Worm (Caenorhabditis elegans): ENCODE measurements around the gene ZK6.6.

- TF ChIP-seq unc-39 (tag; optimal IDR thresholded peaks at IDR 0.05) (no peak), lsy-2 (tag; optimal IDR thresholded peaks at IDR 0.05) (no peak), lin-13 (tag; optimal IDR thresholded peaks at IDR 0.05) (no peak), nhr-76 (tag; optimal IDR thresholded peaks at IDR 0.05) (no peak), ztf-11 (tag; optimal IDR thresholded peaks at IDR 0.05) (no peak), lin-32 (GFP tag; optimal IDR thresholded peaks at IDR 0.05) (no peak), mls-2 (tag; optimal IDR thresholded peaks at IDR 0.05) (no peak), sem-2 (GFP tag; optimal IDR thresholded peaks at IDR 0.05) (no peak), snpc-4 (tag; optimal IDR thresholded peaks at IDR 0.05) (no peak), nhr-2 (tag; optimal IDR thresholded peaks at IDR 0.05) (no peak), nhr-12 (tag; optimal IDR thresholded peaks at IDR 0.05) (no peak), elt-1 (tag; optimal IDR thresholded peaks at IDR 0.05; ENCODE audit: borderline replicate concordance, insufficient read depth) (no peak), nhr-237 (tag; optimal IDR thresholded peaks at IDR 0.05) (no peak), unc-120 (tag; optimal IDR thresholded peaks at IDR 0.05; ENCODE audit: poor library complexity, severe bottlenecking) (no peak)
Observed at ce11 chrV:343546-343945, 45.0 kb upstream of the ZK6.6 start.

Measured in whole organism, mixed stage, embryonic.